Fruit fly (Drosophila melanogaster): ENCODE data around the gene wnd.

DNA sequence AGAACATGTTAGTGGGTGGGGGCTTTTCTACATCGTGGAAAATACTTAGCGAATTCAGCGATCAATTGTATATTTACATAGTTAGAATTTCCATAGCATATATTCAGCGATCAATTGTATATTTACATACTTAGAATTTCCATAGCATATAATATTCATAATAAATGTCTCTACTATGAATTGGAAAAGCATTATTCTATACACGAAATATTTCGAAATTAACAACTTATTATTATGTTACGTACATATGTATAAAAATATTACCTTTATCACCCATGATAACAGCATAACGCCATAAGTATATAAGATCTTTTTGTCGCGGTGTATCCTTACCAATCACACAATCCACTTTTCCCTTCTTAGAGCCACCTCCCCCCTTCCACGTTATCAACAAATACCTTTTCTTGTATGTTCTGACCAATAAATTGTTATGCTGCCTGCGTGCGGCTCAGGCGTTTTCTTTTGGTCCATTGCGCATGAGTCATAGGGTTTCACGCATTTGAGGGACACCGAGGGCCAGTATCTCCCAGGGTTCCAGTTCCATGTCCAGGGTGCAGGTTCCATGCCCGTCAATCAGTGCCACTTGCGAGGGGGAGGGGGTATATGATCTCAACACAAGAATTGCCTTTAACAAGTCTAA is 1.4 kb upstream of the wnd start:
- TF ChIP-seq Six4 (GFP tag; optimal IDR thresholded peaks at IDR 0.05) (peak; percentile 47), CG4360 (GFP tag; IDR thresholded peaks at IDR 0.05) (no peak)

Data from whole organism, embryonic.